Fruit fly (Drosophila melanogaster) Kc167 (cell line): Measurements from ENCODE around the gene Cpr67Fa2.

Experiments used
- Myc ChIP-seq: fragments of >200 bp; optimal IDR thresholded peaks from 2 replicates; lab custom pipeline; 2017; ENCODE audit warnings: missing external identifiers
- Sin3A ChIP-seq: fragments of >200 bp; optimal IDR thresholded peaks from 2 replicates; lab custom pipeline; 2018; ENCODE audit warnings: missing external identifiers
- insv ChIP-seq: fragments of >200 bp; optimal IDR thresholded peaks from 3 replicates; lab custom pipeline; 2018; ENCODE audit warnings: missing external identifiers

DNA sequence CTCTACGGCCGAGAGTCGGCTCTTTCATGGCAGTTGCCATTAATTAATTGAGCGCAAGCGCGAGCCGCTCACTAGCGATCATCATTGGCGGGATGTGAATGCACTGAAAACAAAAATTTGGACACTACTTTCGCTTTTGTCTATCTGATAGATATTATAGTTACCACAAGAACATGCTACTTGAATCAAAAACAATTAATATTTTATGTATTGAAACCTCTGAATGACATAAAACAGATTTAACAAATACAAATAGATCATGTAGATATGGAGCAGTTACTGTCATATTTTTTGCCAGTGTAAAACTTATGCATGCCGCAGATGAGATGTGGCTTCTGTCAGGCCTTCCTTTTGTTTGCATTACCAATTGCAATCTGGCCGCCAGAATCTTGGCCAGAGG, 36.4 kb downstream of the Cpr67Fa2 start:
- TF ChIP-seq insv (lab: Kevin White, UChicago) (no peak), Myc (lab: Kevin White, UChicago) (no peak), Sin3A (lab: Kevin White, UChicago) (no peak)
